Worm (Caenorhabditis elegans): ENCODE data around the gene bir-2.

Gene bir-2

ce11 chrV:13577463-13577862 is 8.8 kb downstream of the bir-2 start:
- TF ChIP-seq nhr-80 (tag; optimal IDR thresholded peaks at IDR 0.05) (peak; percentile 75), gei-17 (GFP tag; optimal IDR thresholded peaks at IDR 0.05) (no peak), ceh-58 (GFP tag; IDR thresholded peaks at IDR 0.05) (no peak)

ce11 chrV:13578637-13579036 is 10.0 kb downstream of the bir-2 start, which contains the start of gene C50B8.6:
C50B8.6 (plus strand) TSS chrV:13578972.
- no peak for TF ChIP-seq dpff-1 (tag; optimal IDR thresholded peaks at IDR 0.05)
- TF ChIP-seq ekl-4 (GFP tag; IDR thresholded peaks at IDR 0.05): no peak
- peak; percentile 82 for TF ChIP-seq nhr-80 (tag; optimal IDR thresholded peaks at IDR 0.05)
- no peak for TF ChIP-seq lin-35 (GFP tag; optimal IDR thresholded peaks at IDR 0.05)

ce11 chrV:13580696-13581095 is 12.0 kb downstream of the bir-2 start, which contains the start of gene C50B8.5:
C50B8.5 (plus strand) TSS chrV:13580968.
- no peak for TF ChIP-seq sea-2 (GFP tag; IDR thresholded peaks at IDR 0.05)
- no peak for TF ChIP-seq snpc-1.1 (tag; optimal IDR thresholded peaks at IDR 0.05; ENCODE audit: insufficient read depth)
- TF ChIP-seq nhr-80 (tag; optimal IDR thresholded peaks at IDR 0.05): peak; percentile 46

ce11 chrV:13584484-13584883 is 15.8 kb downstream of the bir-2 start, which contains the start of gene F53F4.1:
F53F4.1 (plus strand) TSS chrV:13584784.
- TF ChIP-seq ZK185.1 (tag; optimal IDR thresholded peaks at IDR 0.05; ENCODE audit: poor library complexity, severe bottlenecking) (no peak), F37B4.10 (GFP tag; IDR thresholded peaks at IDR 0.05) (no peak), F52B5.7 (tag; optimal IDR thresholded peaks at IDR 0.05) (no peak), snpc-1.3 (tag; optimal IDR thresholded peaks at IDR 0.05; ENCODE audit: insufficient read depth) (no peak), him-1 (tag; optimal IDR thresholded peaks at IDR 0.05) (no peak), hmg-1.2 (GFP tag; IDR thresholded peaks at IDR 0.05) (no peak), K12H6.12 (tag; optimal IDR thresholded peaks at IDR 0.05) (no peak), F49E8.2 (tag; optimal IDR thresholded peaks at IDR 0.05; ENCODE audit: insufficient read depth) (no peak), Y56A3A.18 (GFP tag; IDR thresholded peaks at IDR 0.05) (no peak), bed-1 (GFP tag; IDR thresholded peaks at IDR 0.05) (no peak), ztf-25 (GFP tag; IDR thresholded peaks at IDR 0.05) (no peak), madf-3 (GFP tag; IDR thresholded peaks at IDR 0.05) (no peak), snpc-4 (GFP tag; optimal IDR thresholded peaks at IDR 0.05) (no peak), snpc-4 (tag; optimal IDR thresholded peaks at IDR 0.05) (no peak), ztf-22 (GFP tag; optimal IDR thresholded peaks at IDR 0.05) (no peak), nhr-80 (tag; optimal IDR thresholded peaks at IDR 0.05) (no peak)

ce11 chrV:13587902-13588301 is 19.3 kb downstream of the bir-2 start, which contains the start of gene F53F4.17:
F53F4.17 (plus strand) TSS chrV:13588202.
- TF ChIP-seq T07F8.4 (tag; optimal IDR thresholded peaks at IDR 0.05) (no peak), let-526 (GFP tag; IDR thresholded peaks at IDR 0.05) (no peak), nhr-80 (tag; optimal IDR thresholded peaks at IDR 0.05) (no peak), ztf-28 (GFP tag; IDR thresholded peaks at IDR 0.05) (no peak), F57C9.4 (tag; optimal IDR thresholded peaks at IDR 0.05) (no peak), rpc-1 (optimal IDR thresholded peaks at IDR 0.05) (no peak), rpc-1 (tag; optimal IDR thresholded peaks at IDR 0.05) (no peak), ztf-25 (GFP tag; IDR thresholded peaks at IDR 0.05) (no peak), lin-40 (tag; optimal IDR thresholded peaks at IDR 0.05) (no peak), sptf-2 (GFP tag; optimal IDR thresholded peaks at IDR 0.05) (no peak), B0019.2 (GFP tag; conservative IDR thresholded peaks at IDR 0.05) (no peak), nhr-27 (tag; optimal IDR thresholded peaks at IDR 0.05) (no peak), snpc-1.3 (tag; optimal IDR thresholded peaks at IDR 0.05; ENCODE audit: insufficient read depth) (no peak), B0261.1 (tag; optimal IDR thresholded peaks at IDR 0.05) (no peak), pha-4 (tag; optimal IDR thresholded peaks at IDR 0.05) (no peak), dpl-1 (GFP tag; optimal IDR thresholded peaks at IDR 0.05) (no peak), him-1 (tag; optimal IDR thresholded peaks at IDR 0.05) (no peak), nfya-2 (GFP tag; IDR thresholded peaks at IDR 0.05) (no peak), lag-1 (GFP tag; IDR thresholded peaks at IDR 0.05) (no peak), Y95B8A.8 (GFP tag; IDR thresholded peaks at IDR 0.05) (no peak), dpff-1 (tag; optimal IDR thresholded peaks at IDR 0.05) (no peak)
